Worm (Caenorhabditis elegans) whole organism, young adult: ENCODE results near the gene C02H6.3.

Experiments used
- F10E7.11 ChIP-seq: sonication (generic microtip); optimal IDR thresholded peaks from 2 replicates; lab custom pipeline; 2017; ENCODE audit warnings: mild to moderate bottlenecking, missing genetic modification characterization, moderate library complexity, missing compliant biosample characterization
- F22D6.2 ChIP-seq: sonication (generic microtip); optimal IDR thresholded peaks from 2 replicates; lab custom pipeline; 2016; ENCODE audit warnings: mild to moderate bottlenecking, missing genetic modification characterization, missing compliant biosample characterization
- F23B12.7 ChIP-seq: sonication (generic microtip); optimal IDR thresholded peaks from 2 replicates; lab custom pipeline; 2017; ENCODE audit warnings: missing genetic modification characterization, mild to moderate bottlenecking, missing compliant biosample characterization, antibody characterized with exemption, moderate library complexity; ENCODE audit not compliant: insufficient read depth
- F39B2.1 ChIP-seq: fragments of 200-800 bp; sonication (Bioruptor generic); IDR thresholded peaks from 2 replicates; pipeline ENCODE4 v1.3.6; 2022; ENCODE audit warnings: missing genetic modification reagents, missing genetic modification characterization, missing compliant biosample characterization
- F49E8.2 ChIP-seq: sonication (generic microtip); optimal IDR thresholded peaks from 3 replicates; lab custom pipeline; 2017; ENCODE audit warnings: missing genetic modification characterization, mild to moderate bottlenecking, missing compliant biosample characterization, antibody characterized with exemption, moderate library complexity; ENCODE audit not compliant: insufficient read depth
- F57A8.1 ChIP-seq: fragments of 200-800 bp; sonication (Bioruptor generic); optimal IDR thresholded peaks from 2 replicates; lab custom pipeline; 2018; ENCODE audit warnings: mild to moderate bottlenecking, missing genetic modification characterization, moderate library complexity, missing compliant biosample characterization
- F57C9.4 ChIP-seq: sonication (generic microtip); optimal IDR thresholded peaks from 2 replicates; lab custom pipeline; 2017; ENCODE audit warnings: mild to moderate bottlenecking, missing genetic modification characterization, missing compliant biosample characterization
- K11D2.4 ChIP-seq: fragments of 200-800 bp; sonication (Bioruptor generic); IDR thresholded peaks from 2 replicates; pipeline ENCODE4 v1.3.6; 2022; ENCODE audit warnings: missing genetic modification reagents, missing genetic modification characterization, missing compliant biosample characterization
- Y67H2A.10 ChIP-seq: fragments of 200-800 bp; sonication (Bioruptor generic); conservative IDR thresholded peaks from 2 replicates; pipeline ENCODE4 v1.3.6; 2022; ENCODE audit warnings: missing genetic modification reagents, missing genetic modification characterization, missing compliant biosample characterization
- Y79H2A.3 ChIP-seq: fragments of 200-800 bp; sonication (Bioruptor generic); conservative IDR thresholded peaks from 2 replicates; pipeline ENCODE4 v1.3.6; 2022; ENCODE audit warnings: missing genetic modification reagents, missing genetic modification characterization, missing compliant biosample characterization
- ZK185.1 ChIP-seq: sonication (generic microtip); optimal IDR thresholded peaks from 2 replicates; lab custom pipeline; 2016; ENCODE audit warnings: mild to moderate bottlenecking, missing genetic modification characterization, missing compliant biosample characterization; ENCODE audit not compliant: poor library complexity, severe bottlenecking
- ama-1 ChIP-seq, 3 experiments: fragments of 150-350 bp in 1 of 3; sonication (generic microtip) in 2 of 3; optimal IDR thresholded peaks; 2 replicates each; lab custom pipeline; 2014 to 2018; ENCODE audit warnings: missing biosample characterization in 2 of 3, missing genetic modification characterization in 2 of 3, missing genetic modification reagents in 2 of 3
- atf-7 ChIP-seq: sonication (generic microtip); optimal IDR thresholded peaks from 2 replicates; lab custom pipeline; 2017; ENCODE audit warnings: mild to moderate bottlenecking, missing genetic modification characterization, missing compliant biosample characterization
- athp-1 ChIP-seq: sonication (generic microtip); optimal IDR thresholded peaks from 2 replicates; lab custom pipeline; 2017; ENCODE audit warnings: mild to moderate bottlenecking, missing genetic modification characterization, missing compliant biosample characterization
- ccch-3 ChIP-seq: fragments of 200-800 bp; sonication (Bioruptor generic); optimal IDR thresholded peaks from 2 replicates; lab custom pipeline; 2018; ENCODE audit warnings: mild to moderate bottlenecking, missing genetic modification characterization, missing compliant biosample characterization
- ceh-100 ChIP-seq: fragments of 200-800 bp; sonication (Bioruptor generic); IDR thresholded peaks from 2 replicates; pipeline ENCODE4 v1.3.6; 2022; ENCODE audit warnings: missing genetic modification reagents, missing genetic modification characterization, missing compliant biosample characterization
- ceh-79 ChIP-seq: sonication (generic microtip); optimal IDR thresholded peaks from 2 replicates; lab custom pipeline; 2017; ENCODE audit warnings: mild to moderate bottlenecking, missing genetic modification characterization, missing compliant biosample characterization
- chd-7 ChIP-seq: sonication (generic microtip); optimal IDR thresholded peaks from 2 replicates; lab custom pipeline; 2016; ENCODE audit warnings: mild to moderate bottlenecking, missing genetic modification characterization, moderate library complexity, missing compliant biosample characterization
- dox-1 ChIP-seq: fragments of 200-800 bp; sonication (Bioruptor generic); IDR thresholded peaks from 2 replicates; pipeline ENCODE4 v1.3.6; 2022; ENCODE audit warnings: missing genetic modification reagents, missing genetic modification characterization, missing compliant biosample characterization
- efl-1 ChIP-seq: fragments of 150-350 bp; optimal IDR thresholded peaks from 2 replicates; lab custom pipeline; 2014; ENCODE audit warnings: missing biosample characterization, missing genetic modification reagents, missing genetic modification characterization
- egl-18 ChIP-seq: fragments of 200-800 bp; sonication (Bioruptor generic); IDR thresholded peaks from 2 replicates; pipeline ENCODE4 v1.3.6; 2022; ENCODE audit warnings: missing genetic modification reagents, missing genetic modification characterization, missing compliant biosample characterization
- egl-44 ChIP-seq: fragments of 200-800 bp; sonication (Bioruptor generic); IDR thresholded peaks from 2 replicates; pipeline ENCODE4 v1.3.6; 2022; ENCODE audit warnings: missing genetic modification reagents, missing genetic modification characterization, missing compliant biosample characterization
- egrh-3 ChIP-seq: fragments of 200-800 bp; sonication (Bioruptor generic); IDR thresholded peaks from 2 replicates; pipeline ENCODE4 v1.3.6; 2022; ENCODE audit warnings: missing genetic modification reagents, missing genetic modification characterization, missing compliant biosample characterization
- ekl-4 ChIP-seq: fragments of 200-800 bp; sonication (Bioruptor generic); IDR thresholded peaks from 2 replicates; pipeline ENCODE4 v1.3.6; 2022; ENCODE audit warnings: missing genetic modification reagents, missing genetic modification characterization, missing compliant biosample characterization
- hmg-1.2 ChIP-seq: fragments of 200-800 bp; sonication (Bioruptor generic); IDR thresholded peaks from 2 replicates; pipeline ENCODE4 v1.3.6; 2022; ENCODE audit warnings: missing genetic modification reagents, missing genetic modification characterization, missing compliant biosample characterization
- hmg-20 ChIP-seq: fragments of 200-800 bp; sonication (Bioruptor generic); IDR thresholded peaks from 2 replicates; pipeline ENCODE4 v1.3.6; 2022; ENCODE audit warnings: missing genetic modification reagents, missing genetic modification characterization, missing compliant biosample characterization
- hsf-1 ChIP-seq: fragments of 200-800 bp; sonication (Bioruptor generic); IDR thresholded peaks from 2 replicates; pipeline ENCODE4 v1.3.6; 2022; ENCODE audit warnings: missing genetic modification reagents, missing genetic modification characterization, missing compliant biosample characterization
- let-526 ChIP-seq: fragments of 200-800 bp; sonication (Bioruptor generic); IDR thresholded peaks from 2 replicates; pipeline ENCODE4 v1.3.6; 2022; ENCODE audit warnings: missing genetic modification reagents, missing genetic modification characterization, missing compliant biosample characterization
- lin-40 ChIP-seq: sonication (generic microtip); optimal IDR thresholded peaks from 2 replicates; lab custom pipeline; 2016; ENCODE audit warnings: missing genetic modification characterization, mild to moderate bottlenecking, missing compliant biosample characterization, missing genotype, missing genetic modification reagents
- madf-10 ChIP-seq: sonication (generic microtip); optimal IDR thresholded peaks from 2 replicates; lab custom pipeline; 2016; ENCODE audit warnings: mild to moderate bottlenecking, missing genetic modification characterization, missing compliant biosample characterization
- madf-6 ChIP-seq: fragments of 200-800 bp; sonication (Bioruptor generic); IDR thresholded peaks from 2 replicates; pipeline ENCODE4 v1.3.6; 2022; ENCODE audit warnings: missing genetic modification reagents, missing genetic modification characterization, missing compliant biosample characterization
- nhr-179 ChIP-seq: sonication (generic microtip); optimal IDR thresholded peaks from 2 replicates; lab custom pipeline; 2016; ENCODE audit warnings: mild to moderate bottlenecking, missing genetic modification characterization, missing compliant biosample characterization
- nhr-80 ChIP-seq: sonication (generic microtip); optimal IDR thresholded peaks from 2 replicates; lab custom pipeline; 2016; ENCODE audit warnings: missing genetic modification characterization, missing compliant biosample characterization
- pha-4 ChIP-seq: fragments of 150-350 bp; sonication (generic microtip); optimal IDR thresholded peaks from 2 replicates; lab custom pipeline; 2014; ENCODE audit warnings: missing biosample characterization, missing genetic modification reagents, missing genetic modification characterization
- snpc-1.1 ChIP-seq: sonication (generic microtip); optimal IDR thresholded peaks from 2 replicates; lab custom pipeline; 2017; ENCODE audit warnings: missing genetic modification characterization, mild to moderate bottlenecking, missing compliant biosample characterization, antibody characterized with exemption, moderate library complexity, missing genotype, missing genetic modification reagents; ENCODE audit not compliant: insufficient read depth
- snpc-1.3 ChIP-seq: sonication (generic microtip); optimal IDR thresholded peaks from 2 replicates; lab custom pipeline; 2017; ENCODE audit warnings: missing genetic modification characterization, mild to moderate bottlenecking, missing compliant biosample characterization, antibody characterized with exemption, moderate library complexity, missing genotype, missing genetic modification reagents; ENCODE audit not compliant: insufficient read depth
- unc-130 ChIP-seq: sonication (generic microtip); optimal IDR thresholded peaks from 2 replicates; lab custom pipeline; 2016; ENCODE audit warnings: missing genetic modification reagents, missing genetic modification characterization, missing compliant biosample characterization
- ztf-18 ChIP-seq: sonication (generic microtip); optimal IDR thresholded peaks from 2 replicates; lab custom pipeline; 2016; ENCODE audit warnings: missing genotype, mild to moderate bottlenecking, missing genetic modification characterization, missing compliant biosample characterization
- ztf-25 ChIP-seq: fragments of 200-800 bp; sonication (Bioruptor generic); IDR thresholded peaks from 2 replicates; pipeline ENCODE4 v1.3.6; 2022; ENCODE audit warnings: missing genetic modification reagents, missing genetic modification characterization, missing compliant biosample characterization
- ztf-6 ChIP-seq: fragments of 200-800 bp; sonication (Bioruptor generic); IDR thresholded peaks from 2 replicates; pipeline ENCODE4 v1.3.6; 2022; ENCODE audit warnings: missing genetic modification reagents, missing genetic modification characterization, missing compliant biosample characterization

C02H6.3 gene

ce11 chrV:7379384-7379783, 8.3 kb downstream of the C02H6.3 start, which contains the start of gene srsx-24:
srsx-24 (minus strand) TSS chrV:7379484.
- TF ChIP-seq K11D2.4 (GFP tag; lab: Robert Waterston, UW) (no peak), F22D6.2 (tag; lab: Kevin White, UChicago) (no peak), ztf-25 (GFP tag; lab: Robert Waterston, UW) (no peak), F57C9.4 (no peak), unc-130 (no peak), egrh-3 (GFP tag; lab: Robert Waterston, UW) (no peak), hmg-1.2 (GFP tag; lab: Robert Waterston, UW) (no peak), Y67H2A.10 (GFP tag; lab: Robert Waterston, UW) (no peak), nhr-80 (no peak), F49E8.2 (tag; lab: Kevin White, UChicago) (no peak), athp-1 (tag; lab: Kevin White, UChicago) (no peak), ccch-3 (no peak), F10E7.11 (tag; lab: Kevin White, UChicago) (no peak), F57A8.1 (GFP tag; lab: Kevin White, UChicago) (no peak), ztf-6 (GFP tag; lab: Robert Waterston, UW) (no peak), atf-7 (no peak), ceh-100 (GFP tag; lab: Robert Waterston, UW) (no peak), egl-44 (GFP tag; lab: Robert Waterston, UW) (no peak)

DNA sequence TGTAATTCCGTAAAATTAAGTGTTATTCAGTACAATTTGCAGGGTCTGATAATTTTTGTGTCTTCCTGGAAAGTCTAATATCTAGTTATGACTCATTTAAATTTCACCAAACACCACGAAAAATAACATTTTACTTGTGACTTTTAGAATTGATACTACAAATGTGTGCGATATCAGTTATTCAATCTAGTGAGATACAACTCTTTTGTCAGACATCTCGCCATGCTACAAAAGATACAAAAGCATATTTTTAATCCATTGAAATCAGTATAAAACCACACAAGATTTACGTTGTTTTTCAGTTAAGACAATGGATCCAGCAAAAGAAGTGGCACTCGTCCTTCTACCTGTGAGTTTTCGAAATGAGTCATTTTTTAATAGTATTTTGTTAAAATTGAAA, 13.6 kb downstream of the C02H6.3 start, which contains the start of gene srx-56:
TSS of gene srx-56 (plus strand) at position 301 of the 400 bp plus-strand sequence.
- no peak for TF ChIP-seq athp-1 (tag; lab: Kevin White, UChicago)
- TF ChIP-seq F39B2.1 (GFP tag; lab: Robert Waterston, UW): no peak
- TF ChIP-seq ztf-6 (GFP tag; lab: Robert Waterston, UW): no peak
- TF ChIP-seq lin-40 (tag; lab: Kevin White, UChicago): no peak
- TF ChIP-seq F23B12.7 (tag; lab: Kevin White, UChicago): no peak
- TF ChIP-seq pha-4 (tag; lab: Kevin White, UChicago): no peak
- no peak for TF ChIP-seq ZK185.1
- TF ChIP-seq hmg-1.2 (GFP tag; lab: Robert Waterston, UW): no peak
- TF ChIP-seq ceh-79 (tag; lab: Kevin White, UChicago): no peak
- TF ChIP-seq ama-1 (optimal IDR thresholded peaks at IDR 0.05; lab: Kevin White, UChicago): no peak
- TF ChIP-seq ama-1 (GFP tag; optimal IDR thresholded peaks at IDR 0.05; lab: Kevin White, UChicago): no peak
- TF ChIP-seq madf-10 (tag; lab: Kevin White, UChicago): no peak
- TF ChIP-seq madf-6: no peak
- TF ChIP-seq efl-1 (GFP tag; lab: Kevin White, UChicago): no peak
- no peak for TF ChIP-seq chd-7 (tag; lab: Kevin White, UChicago)
- TF ChIP-seq egl-18: no peak
- no peak for TF ChIP-seq hmg-20 (GFP tag; lab: Robert Waterston, UW)
- no peak for TF ChIP-seq Y79H2A.3 (GFP tag; lab: Robert Waterston, UW)
- no peak for TF ChIP-seq F49E8.2 (tag; lab: Kevin White, UChicago)
- TF ChIP-seq dox-1 (GFP tag; lab: Robert Waterston, UW): no peak
- no peak for TF ChIP-seq F22D6.2 (tag; lab: Kevin White, UChicago)

ce11 chrV:7369578-7369977, 18.1 kb downstream of the C02H6.3 start, which contains the start of gene srj-14:
srj-14 (plus strand) TSS chrV:7369708.
- TF ChIP-seq let-526: no peak

ce11 chrV:7364951-7365350, 22.7 kb downstream of the C02H6.3 start, which contains the start of gene exc-13:
exc-13 (plus strand) TSS chrV:7365251.
- TF ChIP-seq ekl-4 (GFP tag; lab: Robert Waterston, UW) (no peak), nhr-179 (tag; lab: Kevin White, UChicago) (no peak), efl-1 (GFP tag; lab: Kevin White, UChicago) (no peak), ztf-18 (no peak), chd-7 (tag; lab: Kevin White, UChicago) (no peak), F23B12.7 (tag; lab: Kevin White, UChicago) (no peak), hsf-1 (no peak), snpc-1.1 (tag; lab: Kevin White, UChicago) (no peak), egl-18 (no peak), snpc-1.3 (tag; lab: Kevin White, UChicago) (no peak), unc-130 (no peak)
